Fruit fly (Drosophila melanogaster): Measurements from ENCODE around the gene Cdk5alpha.

DNA sequence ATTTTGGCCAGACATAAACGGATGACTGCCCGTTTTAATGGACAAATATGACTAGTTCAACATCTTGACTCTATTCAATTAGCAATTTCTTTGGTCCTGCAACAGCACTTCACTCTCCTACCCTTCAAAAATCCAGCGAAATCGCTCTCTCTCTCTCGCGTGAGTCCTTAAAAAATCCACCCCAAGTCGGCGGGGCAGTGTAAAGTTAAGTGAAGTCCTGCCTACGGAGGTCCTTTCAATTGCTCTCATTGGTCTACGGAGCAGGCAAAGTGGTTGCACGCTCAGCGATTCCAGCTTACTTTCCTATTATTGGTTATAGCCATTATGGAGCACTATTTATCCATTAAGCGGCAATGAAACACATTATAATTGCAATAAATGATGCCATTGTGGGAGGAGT, 43.1 kb upstream of the Cdk5alpha start, which contains the start of gene CG34367:
- TF ChIP-seq Eip93F (GFP tag; optimal IDR thresholded peaks at IDR 0.05), result no peak
- no peak for TF ChIP-seq vri (GFP tag; optimal IDR thresholded peaks at IDR 0.05)
- TF ChIP-seq Lpt (GFP tag; optimal IDR thresholded peaks at IDR 0.05), result no peak
- TF ChIP-seq topi (GFP tag; optimal IDR thresholded peaks at IDR 0.05), result no peak
- no peak for TF ChIP-seq CG11762 (GFP tag; optimal IDR thresholded peaks at IDR 0.05; ENCODE audit: insufficient read depth)
- no peak for TF ChIP-seq CG8119 (GFP tag; IDR thresholded peaks at IDR 0.05)
- TF ChIP-seq CG3032 (tag; optimal IDR thresholded peaks at IDR 0.05), result no peak
- no peak for TF ChIP-seq CG7368 (GFP tag; optimal IDR thresholded peaks at IDR 0.05)
- no peak for TF ChIP-seq acj6 (GFP tag; optimal IDR thresholded peaks at IDR 0.05)
- no peak for TF ChIP-seq CG1621 (tag; optimal IDR thresholded peaks at IDR 0.05)
- TF ChIP-seq CG9139 (GFP tag; optimal IDR thresholded peaks at IDR 0.05), result no peak
- no peak for TF ChIP-seq CG31627 (GFP tag; optimal IDR thresholded peaks at IDR 0.05)
